Worm (Caenorhabditis elegans) whole organism, late embryonic: ENCODE measurements around the gene cav-1.

Source experiments
- F13H6.1 ChIP-seq: sonication (generic microtip); optimal IDR thresholded peaks from 2 replicates; lab custom pipeline; 2016; ENCODE audit warnings: missing genetic modification characterization, missing compliant biosample characterization
- ama-1 ChIP-seq: fragments of 150-350 bp; optimal IDR thresholded peaks from 2 replicates; lab custom pipeline; 2014
- elt-4 ChIP-seq: sonication (generic microtip); optimal IDR thresholded peaks from 2 replicates; lab custom pipeline; 2016; ENCODE audit warnings: missing genetic modification characterization, missing compliant biosample characterization
- fkh-10 ChIP-seq: fragments of 150-350 bp; optimal IDR thresholded peaks from 2 replicates; lab custom pipeline; 2014; ENCODE audit warnings: missing biosample characterization, missing genetic modification reagents, missing genetic modification characterization
- nfya-1 ChIP-seq: sonication (generic microtip); optimal IDR thresholded peaks from 2 replicates; lab custom pipeline; 2017; ENCODE audit warnings: missing genetic modification characterization, mild to moderate bottlenecking, missing compliant biosample characterization, antibody characterized with exemption, moderate library complexity
- pag-3 ChIP-seq: sonication (generic microtip); optimal IDR thresholded peaks from 2 replicates; lab custom pipeline; 2016; ENCODE audit warnings: missing compliant biosample characterization, missing genetic modification characterization, borderline replicate concordance
- pha-2 ChIP-seq: sonication (generic microtip); optimal IDR thresholded peaks from 2 replicates; lab custom pipeline; 2017; ENCODE audit warnings: mild to moderate bottlenecking, missing genetic modification characterization, missing compliant biosample characterization
- pqm-1 ChIP-seq: sonication (generic microtip); optimal IDR thresholded peaks from 2 replicates; lab custom pipeline; 2016; ENCODE audit warnings: missing genetic modification characterization, missing compliant biosample characterization
- rnt-1 ChIP-seq: sonication (generic microtip); optimal IDR thresholded peaks from 2 replicates; lab custom pipeline; 2016; ENCODE audit warnings: missing genetic modification characterization, missing compliant biosample characterization

DNA sequence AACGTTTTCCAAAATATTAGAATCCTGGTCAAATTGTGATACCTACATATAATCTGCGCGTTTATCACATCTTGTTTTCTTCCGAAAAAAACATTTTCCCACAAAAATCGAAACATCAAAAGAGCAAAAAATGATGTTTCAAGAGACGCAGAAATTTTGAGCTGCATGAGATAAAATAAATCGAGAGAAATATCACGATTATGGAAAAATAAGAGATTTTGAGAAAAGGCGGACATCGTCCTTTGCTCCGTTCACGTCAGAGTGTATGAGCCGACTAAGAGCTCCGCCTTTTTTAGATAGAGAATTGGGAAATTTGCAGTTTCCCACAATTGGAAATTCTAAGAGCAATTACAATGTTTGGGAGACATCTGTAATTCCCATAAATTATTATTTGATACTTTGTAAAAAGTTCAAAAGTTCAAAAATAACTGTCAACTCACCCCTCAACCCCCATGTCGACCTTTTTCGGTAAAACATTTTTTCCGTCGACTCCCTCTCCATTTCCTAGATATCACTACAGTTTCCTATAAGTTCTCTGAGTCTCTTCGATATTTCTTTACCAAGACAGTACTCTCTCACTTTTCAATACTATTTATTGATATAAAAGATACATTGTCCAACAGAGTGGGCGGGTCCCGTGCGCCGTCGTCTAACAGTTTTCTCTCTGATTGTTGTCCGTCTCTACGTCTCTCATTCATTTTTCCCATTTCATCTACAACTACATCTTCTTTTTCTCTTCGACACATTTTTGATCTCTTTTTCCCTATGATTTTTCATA is 15.5 kb upstream of the cav-1 start:
- TF ChIP-seq pqm-1 (no peak), elt-4 (no peak), nfya-1 (no peak), F13H6.1 (tag; lab: Kevin White, UChicago) (no peak), ama-1 (lab: Kevin White, UChicago) (no peak), pha-2 (tag; lab: Kevin White, UChicago) (no peak), fkh-10 (no peak), pag-3 (no peak), rnt-1 (tag; lab: Kevin White, UChicago) (no peak)
